Fruit fly (Drosophila melanogaster): ENCODE data around the gene Imp.

Imp gene

DNA sequence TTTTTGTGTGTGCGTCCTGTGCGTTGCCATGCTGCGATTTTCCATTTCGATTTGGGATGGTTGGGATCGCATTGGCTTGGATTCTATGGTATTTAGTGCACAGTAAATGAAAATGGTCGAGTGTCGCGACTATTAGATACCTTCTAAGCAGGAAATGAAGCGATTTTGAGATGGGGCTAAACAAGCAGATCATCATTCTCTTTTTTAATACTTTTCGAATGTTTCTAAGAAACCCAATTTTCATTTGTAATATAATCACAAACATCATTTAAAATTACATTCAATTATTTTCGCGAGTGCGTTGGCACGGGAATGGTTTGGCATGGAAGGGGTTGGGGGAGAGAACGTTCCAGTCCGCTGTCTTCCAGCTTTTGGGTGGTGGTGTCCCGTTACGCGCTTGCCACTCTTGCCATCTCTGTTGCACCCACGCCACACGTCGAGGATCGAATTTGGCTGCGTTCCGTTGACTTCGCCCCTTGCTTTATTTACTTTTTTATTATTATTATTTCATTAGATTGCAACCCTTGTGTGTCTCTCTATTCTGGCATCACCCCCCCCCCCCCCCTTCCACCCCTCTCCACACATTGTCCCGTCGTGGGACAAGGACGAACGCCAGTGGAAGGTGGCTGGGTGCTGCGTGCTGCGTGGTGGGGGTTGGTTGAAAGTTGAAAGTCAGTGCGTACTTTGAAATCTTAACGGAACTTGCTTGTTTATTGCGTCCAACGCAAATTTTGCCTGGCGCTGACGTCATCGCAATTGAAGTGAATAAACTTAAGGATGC, 1.5 kb upstream of the Imp start (continued):
- TF ChIP-seq CG9817 (tag; optimal IDR thresholded peaks at IDR 0.05): no peak
- no peak for TF ChIP-seq CG12299 (tag; optimal IDR thresholded peaks at IDR 0.05)
- 0 out of 2 replicates have a peak, but pooled peaks have one; percentile 17 for TF ChIP-seq esg (GFP tag; conservative IDR thresholded peaks at IDR 0.05)
- TF ChIP-seq CG2889 (GFP tag; IDR thresholded peaks at IDR 0.05): no peak
- peak; percentile 25 for TF ChIP-seq trem (tag; optimal IDR thresholded peaks at IDR 0.05)
- no peak for TF ChIP-seq CG14441 (GFP tag; IDR thresholded peaks at IDR 0.05)
- peak; percentile 36 for TF ChIP-seq CG17359 (tag; optimal IDR thresholded peaks at IDR 0.05)
- peak; percentile 28; the same call in 1 of the 2 replicates for TF ChIP-seq ssp (GFP tag; IDR thresholded peaks at IDR 0.05)
- peak; percentile 19 for TF ChIP-seq org-1 (GFP tag; optimal IDR thresholded peaks at IDR 0.05)
- no peak for TF ChIP-seq Vsx1 (GFP tag; optimal IDR thresholded peaks at IDR 0.05)
- no peak for TF ChIP-seq repo (GFP tag; optimal IDR thresholded peaks at IDR 0.05)
- TF ChIP-seq CG14014 (GFP tag; IDR thresholded peaks at IDR 0.05): no peak
- TF ChIP-seq Stat92E (GFP tag; optimal IDR thresholded peaks at IDR 0.05): peak in 1 of 3 experiments; percentile 49
- no peak for TF ChIP-seq CG14860 (GFP tag; IDR thresholded peaks at IDR 0.05; ENCODE audit: partially characterized antibody)
- TF ChIP-seq caup (GFP tag; optimal IDR thresholded peaks at IDR 0.05; ENCODE audit: severe bottlenecking): no peak
- no peak for TF ChIP-seq Nf-YA (GFP tag; IDR thresholded peaks at IDR 0.05)
- TF ChIP-seq CG4424 (GFP tag; optimal IDR thresholded peaks at IDR 0.05): peak; percentile 22
- TF ChIP-seq CG4328 (GFP tag; optimal IDR thresholded peaks at IDR 0.05): no peak
- TF ChIP-seq Aef1 (GFP tag; IDR thresholded peaks at IDR 0.05): no peak
- no peak for TF ChIP-seq sob (GFP tag; IDR thresholded peaks at IDR 0.05)
- no peak for TF ChIP-seq CG6791 (GFP tag; IDR thresholded peaks at IDR 0.05; ENCODE audit: partially characterized antibody)
- peak; percentile 53 for TF ChIP-seq D19A (tag; optimal IDR thresholded peaks at IDR 0.05)
- TF ChIP-seq ab (GFP tag; optimal IDR thresholded peaks at IDR 0.05): no peak
- no peak for TF ChIP-seq CG4360 (GFP tag; IDR thresholded peaks at IDR 0.05)
- TF ChIP-seq CHES-1-like (GFP tag; optimal IDR thresholded peaks at IDR 0.05): no peak
- TF ChIP-seq CG12104 (GFP tag; optimal IDR thresholded peaks at IDR 0.05): peak; percentile 9
- peak; percentile 54 for TF ChIP-seq pnt (GFP tag; optimal IDR thresholded peaks at IDR 0.05)
- no peak for TF ChIP-seq Mes4 (GFP tag; optimal IDR thresholded peaks at IDR 0.05)
- no peak for TF ChIP-seq Hey (tag; optimal IDR thresholded peaks at IDR 0.05)
- peak; percentile 33 for TF ChIP-seq CG1832 (GFP tag; optimal IDR thresholded peaks at IDR 0.05)
- TF ChIP-seq mam (GFP tag; optimal IDR thresholded peaks at IDR 0.05): no peak
- TF ChIP-seq CG12236 (GFP tag; optimal IDR thresholded peaks at IDR 0.05): no peak
- peak; percentile 88 for TF ChIP-seq D19B (GFP tag; optimal IDR thresholded peaks at IDR 0.05)
- TF ChIP-seq CG15269 (tag; optimal IDR thresholded peaks at IDR 0.05): no peak
- TF ChIP-seq H15 (GFP tag; IDR thresholded peaks at IDR 0.05): no peak
- no peak for TF ChIP-seq amos (GFP tag; IDR thresholded peaks at IDR 0.05; ENCODE audit: partially characterized antibody)
- TF ChIP-seq salm (tag; optimal IDR thresholded peaks at IDR 0.05): no peak
- no peak for TF ChIP-seq aop (GFP tag; IDR thresholded peaks at IDR 0.05)
- TF ChIP-seq CG8765 (GFP tag; IDR thresholded peaks at IDR 0.05): no peak
- TF ChIP-seq BtbVII (GFP tag; optimal IDR thresholded peaks at IDR 0.05): no peak
- TF ChIP-seq Ets65A (GFP tag): peak; percentile 59
- no peak for TF ChIP-seq Opbp (GFP tag; IDR thresholded peaks at IDR 0.05; ENCODE audit: partially characterized antibody)
- no peak for TF ChIP-seq gsb (GFP tag; IDR thresholded peaks at IDR 0.05)
- peak; percentile 45 for TF ChIP-seq Hr3 (GFP tag; optimal IDR thresholded peaks at IDR 0.05)
- TF ChIP-seq CG8478 (optimal IDR thresholded peaks at IDR 0.05): no peak
- TF ChIP-seq CG18764 (GFP tag; optimal IDR thresholded peaks at IDR 0.05): peak; percentile 12
- TF ChIP-seq insv (GFP tag; optimal IDR thresholded peaks at IDR 0.05): no peak
- no peak for TF ChIP-seq fd3F (GFP tag; optimal IDR thresholded peaks at IDR 0.05)
- no peak for TF ChIP-seq HLHmδ (GFP tag; optimal IDR thresholded peaks at IDR 0.05)
- peak; percentile 30; the same call in 1 of the 2 replicates for TF ChIP-seq CG6689 (GFP tag; IDR thresholded peaks at IDR 0.05)
